Fruit fly (Drosophila melanogaster) whole organism, larva: ENCODE measurements around the gene Doc2.

ENCODE experiments used
- noc ChIP-seq: fragments of 200-800 bp; sonication (Bioruptor generic); optimal IDR thresholded peaks from 3 replicates; lab custom pipeline; 2019; ENCODE audit warnings: missing biosample characterization, mild to moderate bottlenecking, missing genetic modification characterization, moderate library complexity

Gene Doc2

DNA sequence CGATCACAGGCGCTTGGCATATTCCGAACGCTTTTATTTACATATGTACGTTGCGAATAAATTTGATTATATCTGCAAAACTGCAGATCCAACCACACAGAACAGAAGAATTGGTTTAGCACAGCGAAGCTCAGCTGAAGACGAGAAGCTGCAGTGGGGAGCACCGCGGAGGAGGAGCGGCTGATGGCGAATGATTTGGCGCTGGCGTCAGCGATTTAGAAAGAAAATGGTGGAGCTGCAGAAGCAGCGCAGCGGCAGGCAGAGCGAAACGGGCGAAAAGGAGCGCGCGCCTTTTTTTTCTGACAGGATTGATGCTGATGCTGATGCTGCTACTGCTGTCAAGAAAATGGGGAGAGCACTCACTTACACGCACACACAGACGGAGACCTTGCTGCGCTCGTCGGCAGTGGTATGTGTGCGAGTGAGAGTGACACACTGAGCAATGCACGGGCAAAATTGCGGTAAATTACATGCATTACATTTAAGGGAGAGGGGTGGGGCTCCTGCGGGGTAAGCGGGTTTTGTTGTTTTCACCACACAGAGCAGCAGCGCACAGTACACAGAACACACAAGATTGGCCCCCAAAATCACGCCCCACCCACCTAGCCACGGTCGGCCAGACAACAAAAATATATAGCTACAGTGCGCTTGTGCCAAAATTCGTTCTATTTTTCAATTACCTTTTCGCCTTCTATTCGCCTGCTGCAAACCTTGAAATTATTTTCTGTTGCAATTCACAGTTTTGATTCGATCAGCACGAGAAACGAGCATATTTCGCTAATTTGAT lies 22.0 kb downstream of the Doc2 start:
- no peak for TF ChIP-seq noc (tag; lab: Kevin White, UChicago)

- peak; percentile 83 for TF ChIP-seq noc (tag; lab: Kevin White, UChicago)
Measured at dm6 chr3L:8996173-8996767, 22.8 kb downstream of the Doc2 start.

dm6 chr3L:8990128-8990527 lies 28.9 kb downstream of the Doc2 start, which contains the start of gene CG5280:
Gene CG5280, minus strand, starts transcription at chr3L:8990228.
- no peak for TF ChIP-seq noc (tag; lab: Kevin White, UChicago)

DNA sequence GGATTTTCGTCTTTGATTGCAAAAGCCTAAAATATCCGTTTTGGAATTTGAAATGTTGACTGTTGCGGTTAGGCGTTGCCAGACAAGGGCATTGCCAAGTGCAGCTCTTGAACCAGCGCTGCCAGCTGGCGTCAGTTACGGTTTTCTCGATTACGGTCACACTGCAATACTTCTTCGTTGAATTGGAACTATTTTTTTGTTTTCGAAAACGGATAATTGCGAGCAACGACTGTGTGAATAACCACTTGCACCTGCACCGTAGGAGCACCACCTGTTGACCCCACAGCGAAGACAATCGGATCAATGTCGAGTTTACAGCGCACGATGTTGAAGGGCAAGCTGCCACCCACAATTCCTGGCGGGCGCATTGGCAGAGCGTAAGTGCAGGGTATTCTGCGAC lies 32.5 kb downstream of the Doc2 start, which contains the start of gene CG5068:
Gene CG5068 (plus strand): TSS at position 129 of the 400 bp plus-strand sequence.
- TF ChIP-seq noc (tag; lab: Kevin White, UChicago) = no peak

DNA sequence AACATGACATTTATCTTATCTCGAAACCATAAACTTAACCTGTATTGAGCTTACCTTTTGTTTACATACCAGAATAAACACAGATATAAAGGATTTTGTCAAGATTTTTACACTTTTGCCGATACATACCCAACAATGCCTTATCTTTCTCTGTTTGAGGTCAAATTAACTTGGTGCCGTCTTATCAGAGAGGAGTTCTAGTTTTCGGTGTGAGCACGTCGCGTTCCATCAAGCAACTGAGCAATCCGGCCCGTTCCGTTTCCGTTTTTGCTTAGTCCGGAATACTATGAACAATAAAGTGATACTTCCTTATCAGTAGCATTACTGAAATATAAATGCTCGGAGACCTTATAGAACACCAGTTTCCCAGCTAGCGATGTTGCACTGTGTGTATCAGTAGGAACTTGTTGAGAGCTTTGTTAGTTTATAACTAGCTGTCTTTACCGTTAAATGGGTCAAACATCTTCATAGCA lies 33.2 kb downstream of the Doc2 start, which contains the start of gene Galk:
Gene Galk (minus strand): TSS at position 244 of the 473 bp plus-strand sequence.
- peak; percentile 79 for TF ChIP-seq noc (tag; lab: Kevin White, UChicago)

DNA sequence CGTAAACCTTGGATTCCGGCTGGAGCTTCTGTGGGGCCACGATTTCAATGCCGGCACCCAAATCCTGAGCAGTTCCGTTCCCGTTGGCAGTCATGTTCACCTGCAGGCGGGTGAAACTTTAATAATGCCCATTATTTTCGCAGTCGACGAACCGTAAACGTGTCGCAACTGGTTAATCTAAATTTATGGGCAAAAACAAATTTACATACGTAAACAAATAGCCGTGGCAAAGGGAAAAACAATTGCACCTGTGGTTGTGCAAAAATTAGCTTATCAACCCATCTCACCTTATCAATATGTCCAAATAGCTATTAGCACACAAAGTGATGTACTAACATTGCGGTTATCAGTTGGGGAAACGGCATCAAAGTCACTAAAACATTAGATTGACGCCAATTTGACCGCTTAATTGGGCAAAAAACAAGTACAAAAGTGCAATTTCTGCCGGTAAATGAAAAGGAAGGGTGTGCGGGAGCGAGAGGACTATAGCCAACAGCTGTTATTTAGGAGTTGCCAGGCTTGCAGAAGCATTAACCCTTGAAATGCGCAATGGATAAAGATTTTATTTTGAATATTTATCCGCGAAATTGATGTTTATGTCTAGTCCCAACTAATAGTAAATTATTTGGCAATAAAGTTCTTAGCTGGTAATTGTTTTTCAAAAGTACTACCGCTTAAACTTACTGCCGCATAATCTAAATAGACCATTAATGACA lies 33.8 kb downstream of the Doc2 start:
- TF ChIP-seq noc (tag; lab: Kevin White, UChicago) = no peak

DNA sequence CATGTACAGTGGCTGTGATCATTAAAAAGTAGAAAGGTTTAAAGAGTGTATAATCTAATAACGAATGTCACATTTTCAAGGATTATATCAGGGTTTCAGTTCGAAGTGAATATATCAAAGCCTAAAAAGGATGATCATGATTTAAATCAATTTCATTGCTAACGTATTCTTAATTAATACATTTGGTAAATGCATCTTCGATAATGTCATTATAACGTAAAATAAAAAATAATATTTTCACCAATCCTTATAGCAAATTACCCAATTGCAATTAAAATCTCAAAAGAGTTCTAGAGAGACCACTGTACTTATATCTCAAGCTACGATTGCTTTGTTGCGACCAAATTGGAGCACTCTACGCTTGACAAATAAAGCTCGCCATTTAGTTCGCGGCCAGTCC lies 37.0 kb downstream of the Doc2 start:
- no peak for TF ChIP-seq noc (tag; lab: Kevin White, UChicago)

DNA sequence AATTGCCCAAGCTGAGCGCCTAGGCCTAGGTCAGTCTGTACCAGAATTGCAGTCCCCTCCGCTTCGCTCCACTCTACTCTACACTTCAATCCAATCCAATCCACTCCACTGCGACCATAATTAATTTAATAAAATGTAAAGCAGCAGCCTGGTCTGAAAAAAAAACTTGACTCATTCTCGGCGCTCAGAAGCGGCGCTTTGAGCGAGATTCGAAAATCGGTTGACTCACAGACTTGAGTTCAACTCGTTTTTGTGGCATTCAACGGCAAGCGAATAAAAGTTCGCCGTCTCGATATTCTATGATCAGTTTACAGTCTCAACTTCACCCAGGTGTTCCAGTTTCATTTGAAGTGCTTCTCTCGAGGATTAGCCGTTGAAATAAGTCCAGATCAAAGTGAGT lies 37.6 kb downstream of the Doc2 start, which contains the start of gene CG13314:
Gene CG13314 (plus strand): TSS at position 301 of the 400 bp plus-strand sequence.
- TF ChIP-seq noc (tag; lab: Kevin White, UChicago) = no peak

dm6 chr3L:8979780-8980179 lies 39.3 kb downstream of the Doc2 start, which contains the start of gene CG5644:
Gene CG5644, minus strand, starts transcription at chr3L:8979880.
- no peak for TF ChIP-seq noc (tag; lab: Kevin White, UChicago)

- TF ChIP-seq noc (tag; lab: Kevin White, UChicago) = no peak
Measured at dm6 chr3L:8978678-8979413, 40.2 kb downstream of the Doc2 start.

DNA sequence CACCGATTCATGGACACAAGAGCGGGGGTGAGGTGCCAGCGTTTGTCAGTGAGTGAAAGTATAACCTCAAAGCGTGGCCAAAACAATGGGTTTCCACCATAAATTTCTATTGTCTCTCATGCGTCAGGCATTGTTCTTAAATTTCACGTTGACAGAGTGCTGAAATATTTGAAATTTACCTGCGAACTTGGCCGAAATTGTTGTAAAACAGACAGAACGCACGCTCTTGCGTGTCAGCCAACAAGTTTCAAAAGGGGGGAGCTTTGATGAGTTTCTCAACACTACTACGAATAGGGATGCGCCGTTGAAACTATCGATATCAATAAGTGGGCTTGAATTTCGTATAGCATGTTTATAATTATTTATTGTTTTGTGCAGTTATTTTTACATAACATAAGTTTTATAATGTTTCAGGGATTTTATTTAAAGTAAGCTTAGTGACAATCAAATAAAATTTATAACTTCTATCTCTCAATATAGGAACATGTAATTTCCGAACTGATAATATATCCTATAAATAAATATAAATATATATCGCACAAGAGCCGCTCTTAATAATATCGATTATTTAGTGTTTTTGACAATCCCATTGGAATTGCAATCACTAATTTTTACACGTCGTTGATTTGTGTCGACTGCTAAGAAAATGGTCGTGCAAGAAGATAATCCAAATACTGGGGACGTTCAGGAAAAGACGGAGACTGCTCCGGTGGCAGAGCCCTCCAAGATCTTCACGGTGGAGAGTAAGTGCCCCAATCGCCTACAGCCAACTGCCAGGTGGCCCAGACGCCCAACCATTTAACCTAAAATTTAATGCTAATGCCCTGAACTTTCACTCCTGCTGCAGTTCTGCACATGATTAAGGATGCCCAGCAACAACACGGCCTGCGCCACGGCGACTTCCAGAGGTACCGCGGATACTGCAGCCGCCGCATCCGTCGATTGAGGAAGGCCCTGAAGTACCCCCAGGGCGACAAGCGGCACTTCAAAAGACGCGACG lies 44.3 kb downstream of the Doc2 start, which contains the start of the genes pix and Srp68:
Gene pix (minus strand): TSS at position 288 of the 1,000 bp plus-strand sequence.
Gene Srp68 (plus strand): TSS at position 569 of the 1,000 bp plus-strand sequence.
- peak; percentile 76 for TF ChIP-seq noc (tag; lab: Kevin White, UChicago)

- TF ChIP-seq noc (tag; lab: Kevin White, UChicago) = no peak
Measured at dm6 chr3L:8968437-8968836, 50.6 kb downstream of the Doc2 start, which contains the start of gene CG5026. Gene CG5026, plus strand, starts transcription at chr3L:8968528.

dm6 chr3L:8966324-8967011 lies 52.6 kb downstream of the Doc2 start, which contains the start of the genes CG5653 and CG5021:
Gene CG5653, minus strand, starts transcription at chr3L:8966374.
Gene CG5021, plus strand, starts transcription at chr3L:8966829.
- no peak for TF ChIP-seq noc (tag; lab: Kevin White, UChicago)
